Fruit fly (Drosophila melanogaster) whole organism, pupa: ENCODE data around the gene pont.

Experiments
- CG13204 ChIP-seq: fragments of 200-800 bp; sonication (Bioruptor generic); optimal IDR thresholded peaks from 2 replicates; lab custom pipeline; 2018; ENCODE audit warnings: missing biosample characterization, mild to moderate bottlenecking, missing genetic modification characterization, moderate library complexity
- CG14655 ChIP-seq: fragments of 200-800 bp; sonication (Bioruptor generic); optimal IDR thresholded peaks from 3 replicates; lab custom pipeline; 2017; ENCODE audit warnings: mild to moderate bottlenecking, missing biosample characterization, missing genetic modification reagents, missing genetic modification characterization
- CG17806 ChIP-seq: fragments of 200-800 bp; sonication (Bioruptor generic); optimal IDR thresholded peaks from 2 replicates; lab custom pipeline; 2018; ENCODE audit warnings: missing biosample characterization, mild to moderate bottlenecking, missing genetic modification characterization, moderate library complexity
- CG34367 ChIP-seq: fragments of 200-800 bp; sonication (Bioruptor generic); optimal IDR thresholded peaks from 2 replicates; lab custom pipeline; 2018; ENCODE audit warnings: missing biosample characterization, mild to moderate bottlenecking, missing genetic modification characterization
- CG4496 ChIP-seq: fragments of 200-800 bp; sonication (Bioruptor generic); IDR thresholded peaks from 3 replicates; pipeline ENCODE4 v1.3.6; 2022; ENCODE audit warnings: missing biosample characterization, missing genetic modification characterization
- Pif1A ChIP-seq: fragments of 200-800 bp; sonication (Bioruptor generic); optimal IDR thresholded peaks from 3 replicates; lab custom pipeline; 2016; ENCODE audit warnings: missing biosample characterization, missing genetic modification characterization
- Snoo ChIP-seq: fragments of 200-800 bp; sonication (Bioruptor generic); optimal IDR thresholded peaks from 3 replicates; lab custom pipeline; 2017; ENCODE audit warnings: missing biosample characterization, mild to moderate bottlenecking, missing genetic modification characterization, inconsistent platforms
- rn ChIP-seq: fragments of 200-800 bp; sonication (Bioruptor generic); IDR thresholded peaks from 2 replicates; pipeline ENCODE4 v1.3.6; 2022; ENCODE audit warnings: missing biosample characterization, missing genetic modification characterization

DNA sequence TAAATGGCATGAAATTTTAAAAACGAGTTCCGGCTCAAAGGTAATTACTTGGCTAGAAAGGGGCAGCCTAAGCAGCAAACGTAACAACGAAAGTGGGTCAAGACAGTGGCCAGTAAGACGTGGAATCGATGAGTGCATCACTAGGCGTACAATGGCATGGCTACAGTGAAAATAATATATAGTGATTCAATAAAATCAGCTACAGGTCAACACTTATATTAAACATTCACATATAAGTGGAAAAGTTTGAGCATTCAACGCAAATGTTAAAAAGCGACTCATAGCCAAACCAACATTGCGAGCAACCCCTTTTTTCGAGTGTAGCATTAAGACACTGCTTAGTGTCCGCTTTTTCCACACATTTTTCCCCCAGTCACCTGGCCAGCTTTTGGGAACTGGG is 33.9 kb upstream of the pont start:
- TF ChIP-seq Pif1A (GFP tag; lab: Kevin White, UChicago) (no peak), CG13204 (GFP tag; lab: Kevin White, UChicago) (no peak), CG14655 (GFP tag; lab: Kevin White, UChicago) (no peak), CG4496 (GFP tag; lab: Robert Waterston, UW) (no peak), CG34367 (tag; lab: Kevin White, UChicago) (no peak), Snoo (tag; lab: Kevin White, UChicago) (no peak), CG17806 (no peak), rn (GFP tag; lab: Robert Waterston, UW) (no peak)
